Fruit fly (Drosophila melanogaster) whole organism, adult: ENCODE results near the gene Fpgs2.

Source experiments
- CG11617 ChIP-seq: fragments of 200-800 bp; sonication (Bioruptor generic); optimal IDR thresholded peaks from 2 replicates; lab custom pipeline; 2017; ENCODE audit warnings: mild to moderate bottlenecking, missing biosample characterization, missing genetic modification reagents, missing genetic modification characterization
- CG12768 ChIP-seq: fragments of 200-800 bp; sonication (Bioruptor generic); optimal IDR thresholded peaks from 2 replicates; lab custom pipeline; 2017; ENCODE audit warnings: missing biosample characterization, missing genetic modification characterization, mild to moderate bottlenecking, moderate library complexity, missing genetic modification reagents
- CG14711 ChIP-seq: fragments of 200-800 bp; sonication (Bioruptor generic); optimal IDR thresholded peaks from 2 replicates; lab custom pipeline; 2018; ENCODE audit warnings: missing biosample characterization, mild to moderate bottlenecking, missing genetic modification characterization, moderate library complexity
- CG1620 ChIP-seq: fragments of 200-800 bp; sonication (Bioruptor generic); optimal IDR thresholded peaks from 2 replicates; lab custom pipeline; 2016; ENCODE audit warnings: missing biosample characterization, missing genetic modification characterization
- CG33017 ChIP-seq: fragments of 200-800 bp; sonication (Bioruptor generic); optimal IDR thresholded peaks from 2 replicates; lab custom pipeline; 2018; ENCODE audit warnings: missing biosample characterization, mild to moderate bottlenecking, missing genetic modification characterization, moderate library complexity
- CG5204 ChIP-seq: fragments of 200-800 bp; sonication (Bioruptor generic); optimal IDR thresholded peaks from 2 replicates; lab custom pipeline; 2016; ENCODE audit warnings: missing biosample characterization, missing genetic modification characterization
- CG7045 ChIP-seq: fragments of 200-800 bp; sonication (Bioruptor generic); optimal IDR thresholded peaks from 2 replicates; lab custom pipeline; 2017; ENCODE audit warnings: missing biosample characterization, mild to moderate bottlenecking, missing genetic modification characterization
- CG7101 ChIP-seq: fragments of 200-800 bp; sonication (Bioruptor generic); optimal IDR thresholded peaks from 2 replicates; lab custom pipeline; 2018; ENCODE audit warnings: missing biosample characterization, mild to moderate bottlenecking, missing genetic modification characterization, moderate library complexity
- Clk ChIP-seq: fragments of 200-800 bp; sonication (Bioruptor generic); optimal IDR thresholded peaks from 2 replicates; lab custom pipeline; 2017; ENCODE audit warnings: missing biosample characterization, missing genetic modification characterization
- Crg-1 ChIP-seq: fragments of 200-800 bp; sonication (Bioruptor generic); optimal IDR thresholded peaks from 2 replicates; lab custom pipeline; 2016; ENCODE audit warnings: missing biosample characterization, missing genetic modification characterization
- Hr96 ChIP-seq: fragments of 200-800 bp; sonication (Bioruptor generic); optimal IDR thresholded peaks from 2 replicates; lab custom pipeline; 2016; ENCODE audit warnings: missing biosample characterization, missing genetic modification characterization
- Mnt ChIP-seq: fragments of 200-800 bp; sonication (Bioruptor generic); optimal IDR thresholded peaks from 2 replicates; lab custom pipeline; 2016; ENCODE audit warnings: missing biosample characterization, mild to moderate bottlenecking, missing genetic modification characterization
- bab1 ChIP-seq: fragments of 200-800 bp; sonication (Bioruptor generic); optimal IDR thresholded peaks from 3 replicates; lab custom pipeline; 2019; ENCODE audit warnings: missing biosample characterization, mild to moderate bottlenecking, missing genetic modification characterization, moderate library complexity
- cic ChIP-seq: fragments of 200-800 bp; sonication (Bioruptor generic); optimal IDR thresholded peaks from 2 replicates; lab custom pipeline; 2017; ENCODE audit warnings: missing biosample characterization, mild to moderate bottlenecking, missing genetic modification characterization, moderate library complexity
- cnc ChIP-seq, 2 experiments: fragments of >200 bp; optimal IDR thresholded peaks; 2 replicates each; lab custom pipeline; 2017
- kay ChIP-seq: fragments of 200-800 bp; sonication (Bioruptor generic); peaks from one replicate; lab custom pipeline; 2016; ENCODE audit warnings: missing biosample characterization, missing genetic modification characterization, borderline replicate concordance
- ovo ChIP-seq: fragments of 200-800 bp; sonication (Bioruptor generic); optimal IDR thresholded peaks from 2 replicates; lab custom pipeline; 2016; ENCODE audit warnings: missing biosample characterization, missing genetic modification characterization
- pad ChIP-seq: fragments of 200-800 bp; sonication (Bioruptor generic); optimal IDR thresholded peaks from 3 replicates; lab custom pipeline; 2017; ENCODE audit warnings: missing biosample characterization, missing genetic modification characterization, mild to moderate bottlenecking, moderate library complexity, missing genetic modification reagents
- tj ChIP-seq: fragments of 200-800 bp; sonication (Bioruptor generic); optimal IDR thresholded peaks from 3 replicates; lab custom pipeline; 2017; ENCODE audit warnings: missing biosample characterization, mild to moderate bottlenecking, missing genetic modification characterization, moderate library complexity
- toe ChIP-seq: fragments of 200-800 bp; sonication (Bioruptor generic); optimal IDR thresholded peaks from 2 replicates; lab custom pipeline; 2016; ENCODE audit warnings: missing biosample characterization, missing genetic modification characterization

Fpgs2 gene

dm6 chr2L:3933674-3934073, 19.6 kb upstream of the Fpgs2 start:
- no peak for TF ChIP-seq toe
- TF ChIP-seq CG14711 (tag; lab: Kevin White, UChicago): no peak
- no peak for TF ChIP-seq CG11617 (GFP tag; lab: Kevin White, UChicago)

DNA sequence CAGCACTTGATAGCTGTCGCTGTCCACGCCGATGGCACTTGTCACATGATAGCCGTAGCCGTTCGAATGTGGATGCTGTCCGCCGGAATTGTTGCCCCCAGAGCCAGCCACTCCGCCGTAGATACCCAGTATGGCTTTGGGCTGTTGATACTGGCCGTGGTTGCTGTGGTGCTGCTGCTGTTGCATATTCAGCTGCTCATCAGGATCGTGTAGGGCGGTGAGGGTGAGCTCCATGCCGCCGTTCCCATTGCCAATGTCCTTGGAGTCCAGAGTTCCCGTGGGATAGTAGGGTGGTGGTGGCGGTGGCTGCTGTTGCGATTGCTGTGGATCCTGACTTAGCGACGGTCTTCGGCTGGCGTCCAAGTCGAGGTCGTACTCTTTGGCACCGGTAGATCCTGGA, 2.8 kb upstream of the Fpgs2 start:
- TF ChIP-seq toe (no peak), CG14711 (tag; lab: Kevin White, UChicago) (no peak), CG7045 (GFP tag; lab: Kevin White, UChicago) (no peak), CG7101 (no peak), CG11617 (GFP tag; lab: Kevin White, UChicago) (no peak), cic (no peak), kay (GFP tag; lab: Kevin White, UChicago) (no peak), cnc (optimal IDR thresholded peaks at IDR 0.05; lab: Kevin White, UChicago) (no peak), CG1620 (GFP tag; lab: Kevin White, UChicago) (no peak), bab1 (GFP tag; lab: Kevin White, UChicago) (no peak), CG12768 (GFP tag; lab: Kevin White, UChicago) (no peak), Mnt (no peak), tj (no peak)

dm6 chr2L:3914655-3915054, 567 bp upstream of the Fpgs2 start:
- no peak for TF ChIP-seq bab1 (GFP tag; lab: Kevin White, UChicago)
- no peak for TF ChIP-seq ovo (GFP tag; lab: Kevin White, UChicago)
- TF ChIP-seq CG5204: no peak
- no peak for TF ChIP-seq kay (GFP tag; lab: Kevin White, UChicago)
- TF ChIP-seq Clk (GFP tag; lab: Kevin White, UChicago): no peak
- no peak for TF ChIP-seq CG33017 (tag; lab: Kevin White, UChicago)
- TF ChIP-seq pad (GFP tag; lab: Kevin White, UChicago): no peak
- no peak for TF ChIP-seq toe
- TF ChIP-seq CG12768 (GFP tag; lab: Kevin White, UChicago): no peak
- TF ChIP-seq Crg-1 (GFP tag; lab: Kevin White, UChicago): no peak
- no peak for TF ChIP-seq CG11617 (GFP tag; lab: Kevin White, UChicago)
- no peak for TF ChIP-seq cnc (optimal IDR thresholded peaks at IDR 0.05; lab: Kevin White, UChicago)
- TF ChIP-seq CG7045 (GFP tag; lab: Kevin White, UChicago): no peak
- no peak for TF ChIP-seq Hr96
- no peak for TF ChIP-seq Mnt

dm6 chr2L:3902760-3903159, 11.3 kb downstream of the Fpgs2 start, which contains the start of gene capu:
Gene capu, minus strand, starts transcription at chr2L:3902860.
- TF ChIP-seq CG5204 (no peak), bab1 (GFP tag; lab: Kevin White, UChicago) (no peak), Clk (GFP tag; lab: Kevin White, UChicago) (no peak), Hr96 (no peak), ovo (GFP tag; lab: Kevin White, UChicago) (no peak), toe (no peak), cnc (optimal IDR thresholded peaks at IDR 0.05; lab: Kevin White, UChicago) (no peak), pad (GFP tag; lab: Kevin White, UChicago) (no peak), CG11617 (GFP tag; lab: Kevin White, UChicago) (no peak), Crg-1 (GFP tag; lab: Kevin White, UChicago) (no peak), Mnt (no peak), CG1620 (GFP tag; lab: Kevin White, UChicago) (no peak), kay (GFP tag; lab: Kevin White, UChicago) (no peak)

- no peak for TF ChIP-seq toe
- no peak for TF ChIP-seq Crg-1 (GFP tag; lab: Kevin White, UChicago)
- no peak for TF ChIP-seq CG7101
- no peak for TF ChIP-seq kay (GFP tag; lab: Kevin White, UChicago)
- TF ChIP-seq Clk (GFP tag; lab: Kevin White, UChicago): no peak
Observed at dm6 chr2L:3897529-3897928, 16.6 kb downstream of the Fpgs2 start.

DNA sequence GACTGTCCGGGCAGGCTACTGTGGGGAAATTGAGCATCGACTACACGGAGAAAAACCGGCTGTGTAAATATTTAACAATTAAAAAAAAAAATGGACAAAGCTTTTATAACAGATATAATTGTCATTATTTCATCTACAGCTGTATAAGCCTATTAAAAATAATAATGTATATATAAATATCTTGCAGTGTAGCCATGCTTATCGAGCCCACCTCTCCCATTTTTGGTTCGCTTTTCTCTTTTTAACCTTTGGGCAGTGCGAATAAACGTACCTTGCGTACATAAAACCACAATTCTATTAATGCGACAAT, 17.3 kb downstream of the Fpgs2 start:
- TF ChIP-seq CG33017 (tag; lab: Kevin White, UChicago) (peak; percentile 71), pad (GFP tag; lab: Kevin White, UChicago) (peak; percentile 38), CG7101 (peak; percentile 68), CG12768 (GFP tag; lab: Kevin White, UChicago) (peak; percentile 74), Crg-1 (GFP tag; lab: Kevin White, UChicago) (no peak), CG11617 (GFP tag; lab: Kevin White, UChicago) (peak; percentile 53), CG14711 (tag; lab: Kevin White, UChicago) (peak; percentile 78), bab1 (GFP tag; lab: Kevin White, UChicago) (no peak), Clk (GFP tag; lab: Kevin White, UChicago) (peak; percentile 55), ovo (GFP tag; lab: Kevin White, UChicago) (no peak), cnc (optimal IDR thresholded peaks at IDR 0.05; lab: Kevin White, UChicago) (no peak), CG1620 (GFP tag; lab: Kevin White, UChicago) (peak; percentile 2), Hr96 (peak; percentile 55), CG5204 (peak; percentile 47), tj (peak; percentile 31), Mnt (no peak), CG7045 (GFP tag; lab: Kevin White, UChicago) (peak; percentile 82), kay (GFP tag; lab: Kevin White, UChicago) (peak; percentile 17), cic (no peak), toe (peak; percentile 45)
